Worm (Caenorhabditis elegans): ENCODE measurements around the gene K02D10.3.

Gene K02D10.3

ce11 chrIII:8767889-8768361 lies 3.8 kb downstream of the K02D10.3 start, which contains the start of gene mtss-1 (continued):
- TF ChIP-seq aha-1 (tag; optimal IDR thresholded peaks at IDR 0.05) (no peak), ztf-4 (tag; optimal IDR thresholded peaks at IDR 0.05) (no peak), C34B4.2 (tag; optimal IDR thresholded peaks at IDR 0.05) (no peak), lin-14 (GFP tag; optimal IDR thresholded peaks at IDR 0.05) (peak; percentile 50), skn-1 (tag; optimal IDR thresholded peaks at IDR 0.05) (peak; percentile 64), nhr-77 (tag; optimal IDR thresholded peaks at IDR 0.05) (no peak), unc-62 (GFP tag; optimal IDR thresholded peaks at IDR 0.05) (no peak), sup-37 (GFP tag; optimal IDR thresholded peaks at IDR 0.05) (no peak), fkh-4 (tag; optimal IDR thresholded peaks at IDR 0.05; ENCODE audit: borderline replicate concordance) (no peak), ces-1 (GFP tag; optimal IDR thresholded peaks at IDR 0.05) (no peak), elt-2 (tag; optimal IDR thresholded peaks at IDR 0.05) (no peak), fkh-10 (GFP tag; optimal IDR thresholded peaks at IDR 0.05) (no peak), egl-27 (tag; optimal IDR thresholded peaks at IDR 0.05) (no peak), irx-1 (tag; optimal IDR thresholded peaks at IDR 0.05) (peak; percentile 33), efl-3 (GFP tag; optimal IDR thresholded peaks at IDR 0.05) (no peak), ceh-63 (GFP tag; optimal IDR thresholded peaks at IDR 0.05) (no peak), unc-86 (tag; optimal IDR thresholded peaks at IDR 0.05) (peak; percentile 15), ceh-8 (GFP tag; optimal IDR thresholded peaks at IDR 0.05) (no peak), nhr-84 (tag; optimal IDR thresholded peaks at IDR 0.05) (no peak), xbp-1 (tag; optimal IDR thresholded peaks at IDR 0.05) (peak; percentile 55), ets-5 (GFP tag; IDR thresholded peaks at IDR 0.05) (no peak), fos-1 (tag; optimal IDR thresholded peaks at IDR 0.05) (no peak), Y116A8C.19 (tag; optimal IDR thresholded peaks at IDR 0.05; ENCODE audit: borderline replicate concordance) (no peak), ztf-11 (tag; optimal IDR thresholded peaks at IDR 0.05) (peak in 1 of 2 experiments; percentile 42), nhr-28 (tag; optimal IDR thresholded peaks at IDR 0.05) (no peak), nhr-11 (tag; optimal IDR thresholded peaks at IDR 0.05) (no peak), swsn-7 (tag; optimal IDR thresholded peaks at IDR 0.05) (peak; percentile 58), nhr-76 (tag; optimal IDR thresholded peaks at IDR 0.05) (no peak), tbx-2 (tag; optimal IDR thresholded peaks at IDR 0.05) (peak; percentile 68), nhr-85 (tag) (no peak), snu-23 (GFP tag; optimal IDR thresholded peaks at IDR 0.05) (peak; percentile 60), fkh-8 (tag; optimal IDR thresholded peaks at IDR 0.05) (peak; percentile 18), dpl-1 (GFP tag; optimal IDR thresholded peaks at IDR 0.05) (peak; percentile 11 to 59 (median 56)), C04F5.9 (tag; optimal IDR thresholded peaks at IDR 0.05) (peak; percentile 34), lsy-2 (tag; optimal IDR thresholded peaks at IDR 0.05) (peak; percentile 48 to 63), nhr-237 (tag; optimal IDR thresholded peaks at IDR 0.05) (no peak), pag-3 (tag; optimal IDR thresholded peaks at IDR 0.05; ENCODE audit: borderline replicate concordance, insufficient read depth) (no peak), egl-13 (tag; optimal IDR thresholded peaks at IDR 0.05) (peak; percentile 54), mef-2 (tag; optimal IDR thresholded peaks at IDR 0.05) (no peak), lin-35 (GFP tag; optimal IDR thresholded peaks at IDR 0.05) (peak; percentile 45 to 67), pqm-1 (tag; optimal IDR thresholded peaks at IDR 0.05) (no peak), nhr-19 (GFP tag; conservative IDR thresholded peaks at IDR 0.05) (peak; percentile 59), efl-1 (optimal IDR thresholded peaks at IDR 0.05) (peak; percentile 48 to 65), efl-1 (GFP tag; optimal IDR thresholded peaks at IDR 0.05 in 1 of 2) (peak; percentile 41 to 95), lin-39 (tag; optimal IDR thresholded peaks at IDR 0.05) (no peak), snpc-4 (tag; optimal IDR thresholded peaks at IDR 0.05) (peak; percentile 46), zip-4 (GFP tag; optimal IDR thresholded peaks at IDR 0.05) (no peak), nhr-20 (tag; optimal IDR thresholded peaks at IDR 0.05) (peak; percentile 62), F16B12.6 (tag; optimal IDR thresholded peaks at IDR 0.05) (no peak), tlp-1 (tag; optimal IDR thresholded peaks at IDR 0.05) (no peak), isw-1 (GFP tag; IDR thresholded peaks at IDR 0.05) (no peak), aly-2 (tag; optimal IDR thresholded peaks at IDR 0.05) (no peak), mep-1 (tag; optimal IDR thresholded peaks at IDR 0.05) (peak; percentile 32), vab-15 (tag; optimal IDR thresholded peaks at IDR 0.05) (no peak)
